Worm (Caenorhabditis elegans): Measurements from ENCODE around the gene fbxa-1.

Gene fbxa-1

DNA sequence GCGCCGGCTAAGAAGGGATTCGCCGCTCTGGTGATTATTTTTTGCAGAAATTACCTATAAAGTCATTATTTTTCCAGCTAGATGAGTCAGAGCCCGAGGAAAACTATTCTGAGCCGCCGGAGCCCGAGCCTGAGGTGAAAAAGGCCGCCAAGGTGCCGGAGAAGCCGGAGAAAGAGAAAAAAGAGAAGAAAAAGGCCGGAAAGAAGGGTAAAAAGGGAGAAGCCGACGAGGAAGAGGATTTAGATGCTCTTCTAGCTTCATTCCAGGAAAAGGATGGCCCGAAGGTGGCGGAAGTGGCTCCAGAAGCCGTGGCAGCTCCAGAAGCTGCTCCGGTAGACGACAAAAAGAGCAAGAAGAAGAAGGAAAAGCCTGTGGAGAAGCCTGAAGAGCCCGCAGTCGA, 6.8 kb upstream of the fbxa-1 start:
- TF ChIP-seq zag-1 (tag; optimal IDR thresholded peaks at IDR 0.05) (no peak), ztf-11 (tag; optimal IDR thresholded peaks at IDR 0.05) (no peak), daf-12 (tag; optimal IDR thresholded peaks at IDR 0.05) (no peak), nhr-28 (tag; optimal IDR thresholded peaks at IDR 0.05) (no peak), unc-62 (GFP tag; optimal IDR thresholded peaks at IDR 0.05) (no peak)

DNA sequence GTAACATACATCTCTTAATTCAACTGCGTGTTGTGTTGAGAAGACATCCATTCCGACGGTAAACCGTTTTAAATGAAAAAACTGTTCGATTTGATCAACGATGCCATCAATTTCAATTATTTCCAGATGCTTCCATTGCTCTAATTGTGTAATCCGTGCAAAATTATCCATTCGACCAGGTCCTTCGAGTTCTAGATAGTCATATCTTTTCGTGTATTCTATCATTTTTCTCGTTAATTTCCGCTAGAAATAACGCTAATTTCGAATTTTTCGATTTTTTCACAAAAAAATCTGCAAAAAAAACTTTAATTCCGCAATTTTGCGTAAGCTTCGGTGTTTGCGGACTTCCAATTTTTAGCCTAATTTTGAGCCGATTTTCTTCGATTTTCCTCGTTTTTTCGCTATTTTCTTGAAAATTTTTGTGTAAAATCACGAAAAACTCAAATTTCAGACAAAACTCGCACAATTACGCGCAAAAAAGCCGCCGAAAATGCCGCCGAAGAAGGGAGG, 6.1 kb upstream of the fbxa-1 start, which contains the start of the genes fbxa-66 and iffb-1:
Gene fbxa-66, minus strand, starts transcription at position 51 of the 510 bp plus-strand sequence.
Gene iffb-1, plus strand, starts transcription at position 452 of the 510 bp plus-strand sequence.
- TF ChIP-seq hmg-11 (tag; optimal IDR thresholded peaks at IDR 0.05) = peak; percentile 51
- TF ChIP-seq pha-4 (tag; optimal IDR thresholded peaks at IDR 0.05) = peak; percentile 24
- TF ChIP-seq ceh-16 (tag; optimal IDR thresholded peaks at IDR 0.05) = no peak

- peak; percentile 23 for TF ChIP-seq pha-4 (tag; optimal IDR thresholded peaks at IDR 0.05)
- TF ChIP-seq pqm-1 (tag; optimal IDR thresholded peaks at IDR 0.05) = peak; percentile 4
- peak; percentile 50 for TF ChIP-seq elt-2 (tag; optimal IDR thresholded peaks at IDR 0.05)
- TF ChIP-seq nhr-28 (tag; optimal IDR thresholded peaks at IDR 0.05) = no peak
Measured at ce11 chrIII:2310996-2311395, 3.1 kb upstream of the fbxa-1 start.

DNA sequence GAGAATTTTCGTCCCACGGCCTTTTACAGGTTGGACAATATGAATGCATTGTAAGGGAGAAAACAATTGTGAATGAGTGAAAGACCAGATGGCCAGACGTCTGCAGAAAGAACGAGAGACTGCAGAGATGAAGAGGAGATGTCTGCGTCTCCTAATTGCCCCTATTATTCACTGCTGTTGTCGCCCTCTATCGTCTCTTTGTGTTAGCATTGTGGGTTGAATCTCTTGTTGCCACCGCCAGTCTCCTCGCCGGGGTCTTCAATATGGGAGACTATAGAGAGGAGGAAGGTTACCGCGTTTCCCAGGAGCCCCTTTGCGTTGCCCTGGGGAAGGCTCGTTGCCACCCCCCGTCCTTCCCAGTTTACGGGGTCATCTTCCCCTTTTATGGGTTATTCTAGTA, 3.1 kb downstream of the fbxa-1 start, which contains the start of gene Y54F10BM.9:
Gene Y54F10BM.9, minus strand, starts transcription at position 61 of the 400 bp plus-strand sequence.
- no peak for TF ChIP-seq nhr-28 (tag; optimal IDR thresholded peaks at IDR 0.05)
- no peak for TF ChIP-seq lin-15B (tag; optimal IDR thresholded peaks at IDR 0.05)
- TF ChIP-seq lin-39 (tag; optimal IDR thresholded peaks at IDR 0.05) = no peak
- no peak for TF ChIP-seq pqm-1 (tag; optimal IDR thresholded peaks at IDR 0.05)
- TF ChIP-seq lsy-12 (tag; optimal IDR thresholded peaks at IDR 0.05) = no peak
- TF ChIP-seq R02D3.7 (tag; optimal IDR thresholded peaks at IDR 0.05) = no peak
- TF ChIP-seq ceh-28 (tag; optimal IDR thresholded peaks at IDR 0.05) = peak; percentile 19
- TF ChIP-seq skn-1 (tag; optimal IDR thresholded peaks at IDR 0.05) = no peak
- no peak for TF ChIP-seq elt-1 (tag; optimal IDR thresholded peaks at IDR 0.05)
- peak; percentile 56 for TF ChIP-seq nfya-1 (tag; optimal IDR thresholded peaks at IDR 0.05; ENCODE audit: insufficient read depth)
- TF ChIP-seq pha-4 (tag; optimal IDR thresholded peaks at IDR 0.05) = peak; percentile 61
- TF ChIP-seq mdl-1 (tag; optimal IDR thresholded peaks at IDR 0.05) = no peak
- peak; percentile 63 for TF ChIP-seq hmg-11 (tag; optimal IDR thresholded peaks at IDR 0.05)
- peak; percentile 3 for TF ChIP-seq nhr-25 (tag; optimal IDR thresholded peaks at IDR 0.05)
- TF ChIP-seq tbx-2 (tag; optimal IDR thresholded peaks at IDR 0.05) = no peak

- TF ChIP-seq jun-1 (tag; optimal IDR thresholded peaks at IDR 0.05) = no peak
- TF ChIP-seq nhr-25 (tag; optimal IDR thresholded peaks at IDR 0.05) = no peak
- TF ChIP-seq zag-1 (tag; optimal IDR thresholded peaks at IDR 0.05) = no peak
- no peak for TF ChIP-seq ZK546.5 (tag; optimal IDR thresholded peaks at IDR 0.05)
- TF ChIP-seq fkh-10 (GFP tag; optimal IDR thresholded peaks at IDR 0.05) = no peak
- no peak for TF ChIP-seq ama-1 (optimal IDR thresholded peaks at IDR 0.05)
- no peak for TF ChIP-seq elt-1 (tag; optimal IDR thresholded peaks at IDR 0.05)
- no peak for TF ChIP-seq aly-2 (tag; optimal IDR thresholded peaks at IDR 0.05)
- no peak for TF ChIP-seq fos-1 (tag; optimal IDR thresholded peaks at IDR 0.05)
- TF ChIP-seq ztf-4 (tag; optimal IDR thresholded peaks at IDR 0.05) = no peak
- TF ChIP-seq lin-39 (tag; optimal IDR thresholded peaks at IDR 0.05) = no peak
- TF ChIP-seq pqm-1 (tag; optimal IDR thresholded peaks at IDR 0.05) = no peak
- no peak for TF ChIP-seq nhr-77 (tag; optimal IDR thresholded peaks at IDR 0.05)
Measured at ce11 chrIII:2304149-2304548, 3.8 kb downstream of the fbxa-1 start.

- TF ChIP-seq unc-39 (tag; optimal IDR thresholded peaks at IDR 0.05) (no peak), egl-27 (tag; optimal IDR thresholded peaks at IDR 0.05) (no peak), elt-3 (tag; optimal IDR thresholded peaks at IDR 0.05) (no peak), nhr-11 (tag; optimal IDR thresholded peaks at IDR 0.05) (no peak), nhr-76 (tag; optimal IDR thresholded peaks at IDR 0.05) (no peak), nhr-25 (tag; optimal IDR thresholded peaks at IDR 0.05) (no peak), pha-4 (tag; optimal IDR thresholded peaks at IDR 0.05) (peak; percentile 99), ama-1 (optimal IDR thresholded peaks at IDR 0.05) (no peak), ceh-28 (tag; optimal IDR thresholded peaks at IDR 0.05) (no peak), elt-2 (tag; optimal IDR thresholded peaks at IDR 0.05) (peak; percentile 64), pqm-1 (tag; optimal IDR thresholded peaks at IDR 0.05) (peak; percentile 69)
Measured at ce11 chrIII:2294736-2295135, 13.2 kb downstream of the fbxa-1 start.

Measured in whole organism, L3 larva.